Worm (Caenorhabditis elegans) whole organism, L1 larva: ENCODE measurements around the gene T03F6.4.

Experiments used
- F16B12.6 ChIP-seq: fragments of 150-350 bp; optimal IDR thresholded peaks from 2 replicates; lab custom pipeline; 2014; ENCODE audit warnings: missing biosample characterization, missing genetic modification characterization
- Y116A8C.19 ChIP-seq: sonication (generic microtip); optimal IDR thresholded peaks from 2 replicates; lab custom pipeline; 2016; ENCODE audit warnings: missing compliant biosample characterization, missing genetic modification characterization, borderline replicate concordance
- aha-1 ChIP-seq: fragments of 150-350 bp; optimal IDR thresholded peaks from 2 replicates; lab custom pipeline; 2014; ENCODE audit warnings: missing biosample characterization, missing genetic modification characterization
- alr-1 ChIP-seq: fragments of 200-800 bp; sonication (Bioruptor generic); optimal IDR thresholded peaks from 2 replicates; lab custom pipeline; 2018; ENCODE audit warnings: borderline replicate concordance, mild to moderate bottlenecking, missing genetic modification characterization, missing compliant biosample characterization
- ceh-88 ChIP-seq: fragments of 200-800 bp; sonication (Bioruptor generic); IDR thresholded peaks from 2 replicates; pipeline ENCODE4 v1.3.6; 2022; ENCODE audit warnings: missing genetic modification characterization, missing compliant biosample characterization
- ces-1 ChIP-seq: fragments of 150-350 bp; optimal IDR thresholded peaks from 2 replicates; lab custom pipeline; 2014; ENCODE audit warnings: missing biosample characterization, missing genetic modification reagents, missing genetic modification characterization
- dpl-1 ChIP-seq, 3 experiments: fragments of 150-350 bp in 2 of 3; sonication (generic microtip) in 1 of 3; optimal IDR thresholded peaks; 2 replicates each; lab custom pipeline; 2014 to 2017; ENCODE audit warnings: missing biosample characterization in 3 of 3, missing genetic modification characterization in 3 of 3, missing genetic modification reagents in 3 of 3
- efl-1 ChIP-seq, 4 experiments: fragments of 150-350 bp; optimal IDR thresholded peaks in 3 of 4; peaks in 1 of 4; 1 replicate in 1 of 4; 2 replicates in 3 of 4; lab custom pipeline; 2014; ENCODE audit warnings: missing biosample characterization in 2 of 4, missing genetic modification characterization in 2 of 4, missing genetic modification reagents in 2 of 4
- egl-13 ChIP-seq: sonication (generic microtip); optimal IDR thresholded peaks from 2 replicates; lab custom pipeline; 2016; ENCODE audit warnings: missing genotype, missing genetic modification reagents, missing genetic modification characterization, missing compliant biosample characterization
- egl-27 ChIP-seq, 2 experiments: fragments of 150-350 bp in 1 of 2; sonication (generic microtip); optimal IDR thresholded peaks; 3 replicates each; lab custom pipeline; 2017 to 2018; ENCODE audit warnings: missing biosample characterization in 2 of 2, missing genetic modification characterization in 2 of 2, missing genetic modification reagents in 2 of 2
- elt-2 ChIP-seq: sonication (generic microtip); optimal IDR thresholded peaks from 2 replicates; lab custom pipeline; 2016; ENCODE audit warnings: missing genetic modification characterization, mild to moderate bottlenecking, inconsistent platforms, missing compliant biosample characterization, missing genetic modification reagents
- elt-3 ChIP-seq, 6 experiments: fragments of 150-350 bp in 1 of 6; sonication (generic microtip); optimal IDR thresholded peaks; 2 replicates each; lab custom pipeline; 2017 to 2018; ENCODE audit warnings: missing biosample characterization in 6 of 6, missing genetic modification characterization in 6 of 6, inconsistent platforms in 1 of 6
- fkh-8 ChIP-seq: sonication (generic microtip); optimal IDR thresholded peaks from 2 replicates; lab custom pipeline; 2016; ENCODE audit warnings: mild to moderate bottlenecking, missing genetic modification characterization, missing compliant biosample characterization
- jun-1 ChIP-seq: fragments of 150-350 bp; optimal IDR thresholded peaks from 2 replicates; lab custom pipeline; 2014; ENCODE audit warnings: missing biosample characterization, missing genetic modification reagents, missing genetic modification characterization
- lin-13 ChIP-seq: fragments of 150-350 bp; optimal IDR thresholded peaks from 2 replicates; lab custom pipeline; 2014; ENCODE audit warnings: missing biosample characterization, missing genetic modification reagents, missing genetic modification characterization
- lin-15B ChIP-seq: fragments of 150-350 bp; sonication (generic microtip); optimal IDR thresholded peaks from 3 replicates; lab custom pipeline; 2014; ENCODE audit warnings: missing biosample characterization, missing genetic modification characterization
- lin-35 ChIP-seq, 2 experiments: fragments of 150-350 bp; optimal IDR thresholded peaks; 2 replicates each; lab custom pipeline; 2014; ENCODE audit warnings: missing biosample characterization in 2 of 2, missing genetic modification characterization in 2 of 2, missing genetic modification reagents in 2 of 2
- lir-3 ChIP-seq: sonication (generic microtip); optimal IDR thresholded peaks from 2 replicates; lab custom pipeline; 2016; ENCODE audit warnings: mild to moderate bottlenecking, missing genetic modification characterization, moderate library complexity, missing compliant biosample characterization; ENCODE audit not compliant: poor library complexity
- mdl-1 ChIP-seq, 2 experiments: fragments of 150-350 bp; optimal IDR thresholded peaks; 2 replicates each; lab custom pipeline; 2014 to 2017; ENCODE audit warnings: missing biosample characterization in 2 of 2, missing genetic modification characterization in 2 of 2, inconsistent platforms in 1 of 2
- mep-1 ChIP-seq: fragments of 150-350 bp; optimal IDR thresholded peaks from 2 replicates; lab custom pipeline; 2014; ENCODE audit warnings: missing biosample characterization, missing genetic modification characterization
- nhr-11 ChIP-seq: fragments of 150-350 bp; optimal IDR thresholded peaks from 2 replicates; lab custom pipeline; 2014; ENCODE audit warnings: missing biosample characterization, missing genetic modification characterization
- nhr-12 ChIP-seq: sonication (generic microtip); optimal IDR thresholded peaks from 2 replicates; lab custom pipeline; 2017; ENCODE audit warnings: missing biosample characterization, missing genetic modification characterization
- nhr-20 ChIP-seq: sonication (generic microtip); optimal IDR thresholded peaks from 2 replicates; lab custom pipeline; 2016; ENCODE audit warnings: mild to moderate bottlenecking, missing genetic modification characterization, missing compliant biosample characterization
- nhr-47 ChIP-seq: sonication (generic microtip); optimal IDR thresholded peaks from 2 replicates; lab custom pipeline; 2016; ENCODE audit warnings: mild to moderate bottlenecking, missing genetic modification characterization, moderate library complexity, missing compliant biosample characterization
- nhr-71 ChIP-seq: sonication (generic microtip); optimal IDR thresholded peaks from 2 replicates; lab custom pipeline; 2016; ENCODE audit warnings: mild to moderate bottlenecking, missing genetic modification characterization, moderate library complexity, missing compliant biosample characterization
- nhr-76 ChIP-seq: sonication (generic microtip); optimal IDR thresholded peaks from 2 replicates; lab custom pipeline; 2017; ENCODE audit warnings: missing biosample characterization, missing genetic modification characterization
- nhr-77 ChIP-seq: fragments of 150-350 bp; optimal IDR thresholded peaks from 2 replicates; lab custom pipeline; 2014; ENCODE audit warnings: missing biosample characterization, missing genetic modification characterization
- nhr-85 ChIP-seq: sonication (generic microtip); peaks from one replicate; lab custom pipeline; 2016; ENCODE audit warnings: missing genetic modification characterization, inconsistent platforms, missing compliant biosample characterization
- pag-3 ChIP-seq: sonication (generic microtip); optimal IDR thresholded peaks from 2 replicates; lab custom pipeline; 2017; ENCODE audit warnings: missing genetic modification characterization, mild to moderate bottlenecking, missing compliant biosample characterization, antibody characterized with exemption, borderline replicate concordance; ENCODE audit not compliant: insufficient read depth
- pqm-1 ChIP-seq: sonication (generic microtip); optimal IDR thresholded peaks from 3 replicates; lab custom pipeline; 2017; ENCODE audit warnings: missing biosample characterization, missing genetic modification characterization
- rnt-1 ChIP-seq: sonication (generic microtip); optimal IDR thresholded peaks from 2 replicates; lab custom pipeline; 2016; ENCODE audit warnings: mild to moderate bottlenecking, missing genetic modification characterization, moderate library complexity, missing compliant biosample characterization
- snu-23 ChIP-seq: sonication (generic microtip); optimal IDR thresholded peaks from 2 replicates; lab custom pipeline; 2016; ENCODE audit warnings: missing genetic modification characterization, missing compliant biosample characterization
- sptf-1 ChIP-seq: fragments of 150-350 bp; optimal IDR thresholded peaks from 2 replicates; lab custom pipeline; 2014; ENCODE audit warnings: missing biosample characterization, missing genetic modification characterization
- swsn-7 ChIP-seq: sonication (generic microtip); optimal IDR thresholded peaks from 2 replicates; lab custom pipeline; 2016; ENCODE audit warnings: missing genetic modification characterization, missing compliant biosample characterization
- tbx-2 ChIP-seq: sonication (generic microtip); optimal IDR thresholded peaks from 2 replicates; lab custom pipeline; 2016; ENCODE audit warnings: missing genetic modification characterization, missing compliant biosample characterization
- tlp-1 ChIP-seq: fragments of 150-350 bp; optimal IDR thresholded peaks from 2 replicates; lab custom pipeline; 2014; ENCODE audit warnings: missing biosample characterization, missing genetic modification characterization
- unc-86 ChIP-seq: sonication (generic microtip); optimal IDR thresholded peaks from 2 replicates; lab custom pipeline; 2016; ENCODE audit warnings: missing genetic modification characterization, missing compliant biosample characterization
- unc-98 ChIP-seq: fragments of 200-800 bp; sonication (Bioruptor generic); IDR thresholded peaks from 2 replicates; pipeline ENCODE4 v1.3.6; 2022; ENCODE audit warnings: missing genetic modification characterization, missing compliant biosample characterization
- zip-4 ChIP-seq: fragments of 200-800 bp; sonication (Bioruptor generic); optimal IDR thresholded peaks from 2 replicates; lab custom pipeline; 2018; ENCODE audit warnings: mild to moderate bottlenecking, missing genetic modification characterization, moderate library complexity, missing compliant biosample characterization
- ztf-11 ChIP-seq, 2 experiments: sonication (generic microtip); optimal IDR thresholded peaks; 2 replicates each; lab custom pipeline; 2016 to 2017; ENCODE audit warnings: missing genetic modification characterization in 2 of 2, missing biosample characterization in 1 of 2, missing compliant biosample characterization in 1 of 2
- ztf-4 ChIP-seq: fragments of 150-350 bp; optimal IDR thresholded peaks from 2 replicates; lab custom pipeline; 2014; ENCODE audit warnings: missing biosample characterization, missing genetic modification characterization

T03F6.4 gene

ce11 chrIII:13426036-13426435, 40.1 kb downstream of the T03F6.4 start, which contains the start of gene cope-1 (continued):
- TF ChIP-seq alr-1 (tag; lab: Kevin White, UChicago) (no peak), pag-3 (no peak), lin-15B (tag; lab: Kevin White, UChicago) (no peak), nhr-71 (tag; lab: Kevin White, UChicago) (peak; percentile 30), lin-13 (GFP tag; lab: Kevin White, UChicago) (no peak), fkh-8 (no peak), nhr-12 (tag; lab: Kevin White, UChicago) (no peak), F16B12.6 (tag; lab: Kevin White, UChicago) (peak; percentile 81), nhr-85 (tag; lab: Kevin White, UChicago) (no peak), ztf-4 (no peak), ces-1 (no peak), lin-35 (GFP tag; optimal IDR thresholded peaks at IDR 0.05; lab: Kevin White, UChicago) (peak; percentile 49 to 55), aha-1 (tag; lab: Kevin White, UChicago) (no peak), nhr-77 (tag; lab: Kevin White, UChicago) (no peak), pqm-1 (tag; lab: Kevin White, UChicago) (no peak), egl-13 (tag; lab: Kevin White, UChicago) (no peak), mep-1 (peak; percentile 32), mdl-1 (tag; optimal IDR thresholded peaks at IDR 0.05; lab: Kevin White, UChicago) (no peak), ceh-88 (no peak), elt-3 (tag; optimal IDR thresholded peaks at IDR 0.05; lab: Kevin White, UChicago) (no peak), rnt-1 (tag; lab: Kevin White, UChicago) (no peak), nhr-76 (no peak), dpl-1 (GFP tag; optimal IDR thresholded peaks at IDR 0.05; lab: Kevin White, UChicago) (peak; percentile 27 to 61 (median 53)), tlp-1 (no peak), nhr-20 (tag; lab: Kevin White, UChicago) (no peak), unc-98 (GFP tag; lab: Robert Waterston, UW) (no peak), sptf-1 (tag; lab: Kevin White, UChicago) (no peak), egl-27 (tag; optimal IDR thresholded peaks at IDR 0.05; lab: Kevin White, UChicago) (no peak), Y116A8C.19 (tag; lab: Kevin White, UChicago) (no peak), snu-23 (GFP tag; lab: Kevin White, UChicago) (peak; percentile 44), unc-86 (tag; lab: Kevin White, UChicago) (no peak), tbx-2 (tag; lab: Kevin White, UChicago) (no peak), nhr-47 (peak; percentile 43), ztf-11 (tag; optimal IDR thresholded peaks at IDR 0.05; lab: Kevin White, UChicago) (no peak)

DNA sequence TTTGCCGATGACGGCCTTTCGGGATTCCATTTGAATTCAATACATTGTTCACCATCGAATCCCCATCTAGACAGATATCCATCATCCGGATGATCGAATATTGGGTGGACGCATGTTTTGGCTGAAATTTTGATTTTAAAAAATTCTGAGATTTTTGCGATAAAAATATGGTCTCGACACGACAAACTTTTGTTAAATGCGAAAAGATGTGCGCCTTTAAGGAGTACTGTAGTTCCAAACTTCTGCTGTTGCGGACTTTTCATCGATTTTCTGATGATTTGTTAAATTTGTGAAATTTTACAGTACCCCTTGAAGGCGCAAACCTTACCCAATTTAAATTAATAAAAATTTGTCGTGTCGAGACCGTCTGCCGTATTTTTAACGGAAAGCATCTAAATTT, 41.9 kb downstream of the T03F6.4 start:
- TF ChIP-seq swsn-7 (tag; lab: Kevin White, UChicago) (no peak), elt-2 (tag; lab: Kevin White, UChicago) (no peak), efl-1 (optimal IDR thresholded peaks at IDR 0.05; lab: Kevin White, UChicago) (no peak), efl-1 (GFP tag; optimal IDR thresholded peaks at IDR 0.05 in 1 of 2; lab: Kevin White, UChicago) (no peak), lir-3 (tag; lab: Kevin White, UChicago) (no peak), jun-1 (tag; lab: Kevin White, UChicago) (no peak), egl-13 (tag; lab: Kevin White, UChicago) (no peak), nhr-12 (tag; lab: Kevin White, UChicago) (no peak), unc-86 (tag; lab: Kevin White, UChicago) (no peak), egl-27 (tag; optimal IDR thresholded peaks at IDR 0.05; lab: Kevin White, UChicago) (no peak), zip-4 (no peak), nhr-11 (tag; lab: Kevin White, UChicago) (no peak), lin-13 (GFP tag; lab: Kevin White, UChicago) (no peak)
- TF ChIP-seq, all 84 proteins: peak for 0
